Fruit fly (Drosophila melanogaster) whole organism, wandering third instar larva: ENCODE data around the gene PIG-Wa.

Source experiments
- Abd-B ChIP-seq: fragments of >200 bp; optimal IDR thresholded peaks from 2 replicates; lab custom pipeline; 2017; ENCODE audit warnings: missing biosample characterization, missing genetic modification characterization
- CG32264 ChIP-seq: fragments of 200-800 bp; sonication (Bioruptor generic); optimal IDR thresholded peaks from 2 replicates; lab custom pipeline; 2016; ENCODE audit warnings: missing biosample characterization, missing genetic modification characterization
- CG9705 ChIP-seq: fragments of 200-800 bp; sonication (Bioruptor generic); optimal IDR thresholded peaks from 2 replicates; lab custom pipeline; 2018; ENCODE audit warnings: missing biosample characterization, mild to moderate bottlenecking, missing genetic modification characterization
- CrebA ChIP-seq: fragments of 200-800 bp; sonication (Bioruptor generic); optimal IDR thresholded peaks from 2 replicates; lab custom pipeline; 2016; ENCODE audit warnings: missing biosample characterization, mild to moderate bottlenecking, missing genetic modification characterization, borderline replicate concordance
- Dfd ChIP-seq: fragments of >200 bp; optimal IDR thresholded peaks from 2 replicates; lab custom pipeline; 2017; ENCODE audit warnings: missing biosample characterization, missing genetic modification characterization
- Dif ChIP-seq: fragments of 200-275, 200-300 bp; sonication (Bioruptor generic); optimal IDR thresholded peaks from 2 replicates; lab custom pipeline; 2018; ENCODE audit warnings: missing biosample characterization, missing genetic modification characterization; ENCODE audit not compliant: partially characterized antibody
- GATAd ChIP-seq: sonication (Bioruptor generic); optimal IDR thresholded peaks from 2 replicates; lab custom pipeline; 2016; ENCODE audit warnings: missing biosample characterization, missing genetic modification characterization
- Hnf4 ChIP-seq: fragments of 200-800 bp; sonication (Bioruptor generic); optimal IDR thresholded peaks from 2 replicates; lab custom pipeline; 2016; ENCODE audit warnings: missing biosample characterization, mild to moderate bottlenecking, missing genetic modification characterization
- Hr78 ChIP-seq: fragments of >200 bp; optimal IDR thresholded peaks from 2 replicates; lab custom pipeline; 2017; ENCODE audit warnings: missing biosample characterization, missing genetic modification characterization
- Hr83 ChIP-seq: fragments of 200-300 bp; sonication (Bioruptor generic); optimal IDR thresholded peaks from 2 replicates; lab custom pipeline; 2016; ENCODE audit warnings: missing biosample characterization, mild to moderate bottlenecking, missing genetic modification characterization, moderate library complexity; ENCODE audit not compliant: poor library complexity, severe bottlenecking
- Jra ChIP-seq: sonication (Bioruptor generic); optimal IDR thresholded peaks from 2 replicates; lab custom pipeline; 2016; ENCODE audit warnings: missing biosample characterization, missing genetic modification characterization
- Mio ChIP-seq: sonication (Bioruptor generic); optimal IDR thresholded peaks from 2 replicates; lab custom pipeline; 2016; ENCODE audit warnings: missing biosample characterization, missing genetic modification characterization
- Myc ChIP-seq: fragments of >200 bp; optimal IDR thresholded peaks from 2 replicates; lab custom pipeline; 2017
- N ChIP-seq: fragments of >200 bp; optimal IDR thresholded peaks from 2 replicates; lab custom pipeline; 2018; ENCODE audit warnings: missing biosample characterization, missing external identifiers, missing genetic modification characterization
- OdsH ChIP-seq: fragments of 200-800 bp; sonication (Bioruptor generic); optimal IDR thresholded peaks from 2 replicates; lab custom pipeline; 2016; ENCODE audit warnings: missing biosample characterization, mild to moderate bottlenecking, missing genetic modification characterization
- Rel ChIP-seq, 2 experiments: fragments of 200-800 bp; sonication (Bioruptor generic) in 1 of 2; optimal IDR thresholded peaks; 2 replicates in 1 of 2; 3 replicates in 1 of 2; lab custom pipeline; 2016 to 2019; ENCODE audit warnings: mild to moderate bottlenecking in 2 of 2, missing biosample characterization in 2 of 2, missing genetic modification characterization in 2 of 2, moderate library complexity in 1 of 2
- Sp1 ChIP-seq: fragments of 200-800 bp; sonication (Bioruptor generic); optimal IDR thresholded peaks from 3 replicates; lab custom pipeline; 2019; ENCODE audit warnings: missing biosample characterization, mild to moderate bottlenecking, missing genetic modification characterization, moderate library complexity
- Vsx2 ChIP-seq: fragments of 200-300, 225-300 bp; sonication (Bioruptor generic); optimal IDR thresholded peaks from 2 replicates; lab custom pipeline; 2018; ENCODE audit warnings: missing biosample characterization, missing genetic modification characterization; ENCODE audit not compliant: partially characterized antibody
- br ChIP-seq: fragments of 200-800 bp; sonication (Bioruptor generic); optimal IDR thresholded peaks from 2 replicates; lab custom pipeline; 2016; ENCODE audit warnings: missing biosample characterization, missing genetic modification characterization
- brk ChIP-seq: fragments of 200-800 bp; sonication (Bioruptor generic); optimal IDR thresholded peaks from 2 replicates; lab custom pipeline; 2016; ENCODE audit warnings: missing biosample characterization, mild to moderate bottlenecking, missing genetic modification characterization
- dl ChIP-seq, 2 experiments: fragments of 175-275, 200-275 bp in 1 of 2; fragments of 200-275 bp in 1 of 2; sonication (Bioruptor generic); optimal IDR thresholded peaks; lab custom pipeline; 2018; ENCODE audit warnings: mild to moderate bottlenecking in 2 of 2, missing biosample characterization in 2 of 2, missing genetic modification characterization in 2 of 2, moderate library complexity in 2 of 2; ENCODE audit not compliant: partially characterized antibody in 2 of 2, insufficient read depth in 1 of 2
- dmrt93B ChIP-seq: fragments of 200-800 bp; sonication (Bioruptor generic); optimal IDR thresholded peaks from 2 replicates; lab custom pipeline; 2018; ENCODE audit warnings: missing biosample characterization, mild to moderate bottlenecking, missing genetic modification characterization
- dsf ChIP-seq: sonication (Bioruptor generic); optimal IDR thresholded peaks from 2 replicates; lab custom pipeline; 2016; ENCODE audit warnings: missing biosample characterization, missing genetic modification characterization, borderline replicate concordance
- ey ChIP-seq: fragments of 200-800 bp; sonication (Bioruptor generic); optimal IDR thresholded peaks from 2 replicates; lab custom pipeline; 2016; ENCODE audit warnings: missing biosample characterization, missing genetic modification characterization
- foxo ChIP-seq, 2 experiments: fragments of 200-800 bp; sonication (Bioruptor generic); optimal IDR thresholded peaks; 2 replicates in 1 of 2; 3 replicates in 1 of 2; lab custom pipeline; 2016 to 2017; ENCODE audit warnings: missing biosample characterization in 2 of 2, missing genetic modification characterization in 2 of 2
- fru ChIP-seq: fragments of 200-800 bp; sonication (Bioruptor generic); optimal IDR thresholded peaks from 3 replicates; lab custom pipeline; 2016; ENCODE audit warnings: missing biosample characterization, mild to moderate bottlenecking, missing genetic modification characterization
- h ChIP-seq: fragments of 200-800 bp; sonication (Bioruptor generic); optimal IDR thresholded peaks from 3 replicates; lab custom pipeline; 2016; ENCODE audit warnings: missing biosample characterization, mild to moderate bottlenecking, missing genetic modification characterization
- jim ChIP-seq: fragments of 175-275, 200-325 bp; sonication (Bioruptor generic); optimal IDR thresholded peaks from 2 replicates; lab custom pipeline; 2016; ENCODE audit warnings: missing biosample characterization, mild to moderate bottlenecking, missing genetic modification characterization
- lola ChIP-seq: fragments of >200 bp; optimal IDR thresholded peaks from 2 replicates; lab custom pipeline; 2017; ENCODE audit warnings: missing biosample characterization, missing genetic modification characterization
- pan ChIP-seq: fragments of >200 bp; optimal IDR thresholded peaks from 2 replicates; lab custom pipeline; 2017
- psq ChIP-seq: fragments of 200-800 bp; sonication (Bioruptor generic); optimal IDR thresholded peaks from 3 replicates; lab custom pipeline; 2017; ENCODE audit warnings: missing biosample characterization, mild to moderate bottlenecking, missing genetic modification characterization, moderate library complexity
- sage ChIP-seq: fragments of 200-800 bp; sonication (Bioruptor generic); optimal IDR thresholded peaks from 2 replicates; lab custom pipeline; 2016; ENCODE audit warnings: missing biosample characterization, mild to moderate bottlenecking, missing genetic modification characterization
- sv ChIP-seq: fragments of 200-800 bp; sonication (Bioruptor generic); optimal IDR thresholded peaks from 3 replicates; lab custom pipeline; 2016; ENCODE audit warnings: missing biosample characterization, missing genetic modification characterization
- tai ChIP-seq: sonication (Bioruptor generic); optimal IDR thresholded peaks from 2 replicates; lab custom pipeline; 2016; ENCODE audit warnings: missing biosample characterization, missing genetic modification characterization
- usp ChIP-seq: fragments of >200 bp; optimal IDR thresholded peaks from 2 replicates; lab custom pipeline; 2017; ENCODE audit warnings: missing biosample characterization, missing genetic modification characterization
- woc ChIP-seq: sonication (Bioruptor generic); optimal IDR thresholded peaks from 2 replicates; lab custom pipeline; 2016; ENCODE audit warnings: missing biosample characterization, mild to moderate bottlenecking, missing genetic modification characterization

The PIG-Wa gene

dm6 chr2L:2416620-2417019, 33.6 kb downstream of the PIG-Wa start, which contains the start of gene CG31948:
CG31948 (minus strand) TSS chr2L:2416720.
- TF ChIP-seq sv (GFP tag; lab: Kevin White, UChicago), result no peak
- TF ChIP-seq foxo (GFP tag; optimal IDR thresholded peaks at IDR 0.05; lab: Kevin White, UChicago), result no peak
- no peak for TF ChIP-seq fru (GFP tag; lab: Kevin White, UChicago)
- TF ChIP-seq psq, result no peak
- TF ChIP-seq Rel (GFP tag; optimal IDR thresholded peaks at IDR 0.05; lab: Kevin White, UChicago), result no peak
- no peak for TF ChIP-seq Rel (tag; optimal IDR thresholded peaks at IDR 0.05; lab: Kevin White, UChicago)
- no peak for TF ChIP-seq Dfd (GFP tag; lab: Kevin White, UChicago)
- TF ChIP-seq h (GFP tag; lab: Kevin White, UChicago), result no peak
- TF ChIP-seq Myc (lab: Kevin White, UChicago), result no peak
- no peak for TF ChIP-seq CG9705 (GFP tag; lab: Kevin White, UChicago)
- TF ChIP-seq CrebA, result no peak
- no peak for TF ChIP-seq Jra (GFP tag; lab: Kevin White, UChicago)
- TF ChIP-seq jim (GFP tag; lab: Kevin White, UChicago), result no peak
- TF ChIP-seq Hnf4 (GFP tag; lab: Kevin White, UChicago), result no peak
- TF ChIP-seq, all 38 proteins: peak for 0

- no peak for TF ChIP-seq Myc (lab: Kevin White, UChicago)
- TF ChIP-seq foxo (GFP tag; optimal IDR thresholded peaks at IDR 0.05; lab: Kevin White, UChicago), result no peak
- no peak for TF ChIP-seq jim (GFP tag; lab: Kevin White, UChicago)
- TF ChIP-seq dl (GFP tag; optimal IDR thresholded peaks at IDR 0.05; lab: Kevin White, UChicago; ENCODE audit: insufficient read depth in 1 of 2, partially characterized antibody in 2 of 2), result no peak
- no peak for TF ChIP-seq fru (GFP tag; lab: Kevin White, UChicago)
- TF ChIP-seq h (GFP tag; lab: Kevin White, UChicago), result no peak
- no peak for TF ChIP-seq br (GFP tag; lab: Kevin White, UChicago)
- no peak for TF ChIP-seq Vsx2 (GFP tag; lab: Kevin White, UChicago)
- no peak for TF ChIP-seq Hnf4 (GFP tag; lab: Kevin White, UChicago)
- no peak for TF ChIP-seq Rel (GFP tag; optimal IDR thresholded peaks at IDR 0.05; lab: Kevin White, UChicago)
- TF ChIP-seq Rel (tag; optimal IDR thresholded peaks at IDR 0.05; lab: Kevin White, UChicago), result no peak
- TF ChIP-seq sv (GFP tag; lab: Kevin White, UChicago), result no peak
- TF ChIP-seq sage (GFP tag; lab: Kevin White, UChicago), result no peak
- TF ChIP-seq ey, result no peak
- TF ChIP-seq pan, result no peak
- TF ChIP-seq Dif (GFP tag; lab: Kevin White, UChicago), result no peak
- TF ChIP-seq OdsH (GFP tag; lab: Kevin White, UChicago), result no peak
- no peak for TF ChIP-seq tai (GFP tag; lab: Kevin White, UChicago)
- TF ChIP-seq, all 38 proteins: peak for 0
Measured at dm6 chr2L:2417865-2418264, 34.9 kb downstream of the PIG-Wa start, which contains the start of gene CG34448. CG34448 (minus strand) TSS chr2L:2417965.

dm6 chr2L:2419913-2420312, 36.9 kb downstream of the PIG-Wa start, which contains the start of gene CG34447:
CG34447 (minus strand) TSS chr2L:2420013.
- no peak for TF ChIP-seq lola
- TF ChIP-seq Dfd (GFP tag; lab: Kevin White, UChicago), result no peak
- TF ChIP-seq h (GFP tag; lab: Kevin White, UChicago), result no peak
- TF ChIP-seq N (GFP tag; lab: Kevin White, UChicago), result no peak
- no peak for TF ChIP-seq foxo (GFP tag; optimal IDR thresholded peaks at IDR 0.05; lab: Kevin White, UChicago)
- no peak for TF ChIP-seq sv (GFP tag; lab: Kevin White, UChicago)
- TF ChIP-seq usp, result no peak
- no peak for TF ChIP-seq Mio (GFP tag; lab: Kevin White, UChicago)
- no peak for TF ChIP-seq fru (GFP tag; lab: Kevin White, UChicago)
- TF ChIP-seq jim (GFP tag; lab: Kevin White, UChicago), result no peak
- no peak for TF ChIP-seq Abd-B (GFP tag; lab: Kevin White, UChicago)
- no peak for TF ChIP-seq CG32264
- TF ChIP-seq OdsH (GFP tag; lab: Kevin White, UChicago), result no peak
- no peak for TF ChIP-seq Myc (lab: Kevin White, UChicago)
- no peak for TF ChIP-seq ey
- TF ChIP-seq psq, result no peak
- no peak for TF ChIP-seq sage (GFP tag; lab: Kevin White, UChicago)
- no peak for TF ChIP-seq dsf (GFP tag; lab: Kevin White, UChicago)

dm6 chr2L:2420490-2420889, 37.5 kb downstream of the PIG-Wa start, which contains the start of gene CG9886:
CG9886 (plus strand) TSS chr2L:2420830.
- TF ChIP-seq fru (GFP tag; lab: Kevin White, UChicago), result peak; percentile 53
- peak; percentile 28 for TF ChIP-seq sage (GFP tag; lab: Kevin White, UChicago)
- TF ChIP-seq Dif (GFP tag; lab: Kevin White, UChicago), result peak; percentile 65
- no peak for TF ChIP-seq Sp1
- peak; percentile 21 for TF ChIP-seq OdsH (GFP tag; lab: Kevin White, UChicago)
- peak; percentile 63 for TF ChIP-seq sv (GFP tag; lab: Kevin White, UChicago)
- peak; percentile 52 for TF ChIP-seq h (GFP tag; lab: Kevin White, UChicago)
- TF ChIP-seq foxo (GFP tag; optimal IDR thresholded peaks at IDR 0.05; lab: Kevin White, UChicago), result peak in 1 of 2 experiments; percentile 53
- TF ChIP-seq Hr78 (GFP tag; lab: Kevin White, UChicago), result no peak
- TF ChIP-seq Myc (lab: Kevin White, UChicago), result no peak
- no peak for TF ChIP-seq Hr83 (GFP tag; lab: Kevin White, UChicago)
- TF ChIP-seq N (GFP tag; lab: Kevin White, UChicago), result no peak
- TF ChIP-seq br (GFP tag; lab: Kevin White, UChicago), result no peak
- no peak for TF ChIP-seq CG9705 (GFP tag; lab: Kevin White, UChicago)
- peak; percentile 64 for TF ChIP-seq brk (GFP tag; lab: Kevin White, UChicago)
- no peak for TF ChIP-seq jim (GFP tag; lab: Kevin White, UChicago)
- no peak for TF ChIP-seq GATAd (GFP tag; lab: Kevin White, UChicago)
- TF ChIP-seq tai (GFP tag; lab: Kevin White, UChicago), result no peak
- peak; percentile 2 for TF ChIP-seq Jra (GFP tag; lab: Kevin White, UChicago)
- TF ChIP-seq Vsx2 (GFP tag; lab: Kevin White, UChicago), result no peak
- no peak for TF ChIP-seq Dfd (GFP tag; lab: Kevin White, UChicago)
- peak; percentile 25 for TF ChIP-seq ey
- peak; percentile 12 for TF ChIP-seq woc (GFP tag; lab: Kevin White, UChicago)
- no peak for TF ChIP-seq dl (GFP tag; optimal IDR thresholded peaks at IDR 0.05; lab: Kevin White, UChicago; ENCODE audit: insufficient read depth in 1 of 2, partially characterized antibody in 2 of 2)
- no peak for TF ChIP-seq dsf (GFP tag; lab: Kevin White, UChicago)
- TF ChIP-seq Mio (GFP tag; lab: Kevin White, UChicago), result no peak
- TF ChIP-seq Abd-B (GFP tag; lab: Kevin White, UChicago), result no peak
- no peak for TF ChIP-seq pan
- no peak for TF ChIP-seq CrebA
- no peak for TF ChIP-seq dmrt93B (GFP tag; lab: Kevin White, UChicago)
